Fruit fly (Drosophila melanogaster) whole organism, pupa: ENCODE measurements around the gene cv-c.

Experiments
- CG10348 ChIP-seq: fragments of 200-800 bp; sonication (Bioruptor generic); IDR thresholded peaks from 2 replicates; pipeline ENCODE4 v1.3.6; 2022; ENCODE audit warnings: missing biosample characterization, missing genetic modification characterization
- Pif1A ChIP-seq: fragments of 200-800 bp; sonication (Bioruptor generic); optimal IDR thresholded peaks from 3 replicates; lab custom pipeline; 2016; ENCODE audit warnings: missing biosample characterization, missing genetic modification characterization
- gl ChIP-seq: fragments of 200-800 bp; sonication (Bioruptor generic); optimal IDR thresholded peaks from 2 replicates; lab custom pipeline; 2018; ENCODE audit warnings: missing biosample characterization, mild to moderate bottlenecking, missing genetic modification characterization

dm6 chr3R:14467231-14467846 lies 14.2 kb downstream of the cv-c start:
- TF ChIP-seq gl (no peak), CG10348 (no peak), Pif1A (GFP tag; lab: Kevin White, UChicago) (no peak)
